Worm (Caenorhabditis elegans) whole organism, late embryonic: ENCODE data around the gene ttr-9.

Experiments used
- C38D4.7 ChIP-seq: fragments of 200-800 bp; sonication (Bioruptor generic); optimal IDR thresholded peaks from 2 replicates; lab custom pipeline; 2018; ENCODE audit warnings: mild to moderate bottlenecking, missing genetic modification characterization, moderate library complexity, missing compliant biosample characterization
- K02D7.2 ChIP-seq: sonication (generic microtip); optimal IDR thresholded peaks from 2 replicates; lab custom pipeline; 2017; ENCODE audit warnings: mild to moderate bottlenecking, missing genetic modification characterization, missing compliant biosample characterization
- T23F11.4 ChIP-seq: fragments of 200-800 bp; sonication (Bioruptor generic); optimal IDR thresholded peaks from 2 replicates; lab custom pipeline; 2018; ENCODE audit warnings: mild to moderate bottlenecking, missing genetic modification characterization, missing compliant biosample characterization
- Y22D7AL.16 ChIP-seq: sonication (generic microtip); optimal IDR thresholded peaks from 2 replicates; lab custom pipeline; 2016; ENCODE audit warnings: missing genetic modification characterization, missing compliant biosample characterization
- ama-1 ChIP-seq: fragments of 150-350 bp; optimal IDR thresholded peaks from 2 replicates; lab custom pipeline; 2014
- ceh-18 ChIP-seq: sonication (generic microtip); optimal IDR thresholded peaks from 2 replicates; lab custom pipeline; 2016; ENCODE audit warnings: missing genetic modification characterization, missing compliant biosample characterization
- ceh-2 ChIP-seq: sonication (generic microtip); optimal IDR thresholded peaks from 2 replicates; lab custom pipeline; 2016; ENCODE audit warnings: missing genotype, missing genetic modification characterization, missing compliant biosample characterization
- ceh-30 ChIP-seq: fragments of 150-350 bp; optimal IDR thresholded peaks from 2 replicates; lab custom pipeline; 2014; ENCODE audit warnings: missing biosample characterization, missing genetic modification characterization
- ceh-31 ChIP-seq: sonication (generic microtip); optimal IDR thresholded peaks from 2 replicates; lab custom pipeline; 2016; ENCODE audit warnings: missing genetic modification characterization, missing compliant biosample characterization
- ceh-45 ChIP-seq: fragments of 200-800 bp; sonication (Bioruptor generic); IDR thresholded peaks from 2 replicates; pipeline ENCODE4 v1.3.6; 2022; ENCODE audit warnings: missing genetic modification reagents, missing genetic modification characterization, missing compliant biosample characterization
- ceh-48 ChIP-seq: sonication (generic microtip); optimal IDR thresholded peaks from 2 replicates; lab custom pipeline; 2016; ENCODE audit warnings: missing genetic modification characterization, inconsistent platforms, missing compliant biosample characterization
- dmd-4 ChIP-seq: sonication (generic microtip); optimal IDR thresholded peaks from 2 replicates; lab custom pipeline; 2016; ENCODE audit warnings: borderline replicate concordance, missing genetic modification characterization, missing compliant biosample characterization
- elt-2 ChIP-seq: sonication (generic microtip); optimal IDR thresholded peaks from 2 replicates; lab custom pipeline; 2016; ENCODE audit warnings: missing genetic modification reagents, missing genetic modification characterization, missing compliant biosample characterization
- elt-4 ChIP-seq: sonication (generic microtip); optimal IDR thresholded peaks from 2 replicates; lab custom pipeline; 2016; ENCODE audit warnings: missing genetic modification characterization, missing compliant biosample characterization
- ets-4 ChIP-seq: sonication (generic microtip); optimal IDR thresholded peaks from 2 replicates; lab custom pipeline; 2016; ENCODE audit warnings: missing genetic modification characterization, missing compliant biosample characterization
- eyg-1 ChIP-seq: sonication (generic microtip); optimal IDR thresholded peaks from 2 replicates; lab custom pipeline; 2016; ENCODE audit warnings: missing genotype, missing genetic modification characterization, missing compliant biosample characterization
- fax-1 ChIP-seq: sonication (generic microtip); optimal IDR thresholded peaks from 2 replicates; lab custom pipeline; 2016; ENCODE audit warnings: missing genotype, missing genetic modification characterization, missing compliant biosample characterization
- fkh-10 ChIP-seq: fragments of 150-350 bp; optimal IDR thresholded peaks from 2 replicates; lab custom pipeline; 2014; ENCODE audit warnings: missing biosample characterization, missing genetic modification reagents, missing genetic modification characterization
- fkh-6 ChIP-seq: sonication (generic microtip); optimal IDR thresholded peaks from 2 replicates; lab custom pipeline; 2016; ENCODE audit warnings: missing genetic modification characterization, missing compliant biosample characterization
- gmeb-2 ChIP-seq: sonication (generic microtip); optimal IDR thresholded peaks from 2 replicates; lab custom pipeline; 2016; ENCODE audit warnings: missing genetic modification characterization, inconsistent platforms, missing compliant biosample characterization
- hlh-13 ChIP-seq: fragments of 200-800 bp; sonication (Bioruptor generic); optimal IDR thresholded peaks from 2 replicates; lab custom pipeline; 2018; ENCODE audit warnings: mild to moderate bottlenecking, missing genetic modification characterization, missing compliant biosample characterization
- hlh-15 ChIP-seq: sonication (generic microtip); optimal IDR thresholded peaks from 2 replicates; lab custom pipeline; 2016; ENCODE audit warnings: missing genetic modification characterization, missing compliant biosample characterization
- hlh-6 ChIP-seq: sonication (generic microtip); optimal IDR thresholded peaks from 2 replicates; lab custom pipeline; 2016; ENCODE audit warnings: missing genotype, missing genetic modification characterization, missing compliant biosample characterization
- hlh-8 ChIP-seq: sonication (generic microtip); optimal IDR thresholded peaks from 2 replicates; lab custom pipeline; 2016; ENCODE audit warnings: missing genotype, missing genetic modification characterization, missing compliant biosample characterization
- lim-6 ChIP-seq: sonication (generic microtip); optimal IDR thresholded peaks from 2 replicates; lab custom pipeline; 2016; ENCODE audit warnings: missing genetic modification characterization, missing compliant biosample characterization
- nhr-11 ChIP-seq: fragments of 150-350 bp; optimal IDR thresholded peaks from 2 replicates; lab custom pipeline; 2014; ENCODE audit warnings: missing biosample characterization, missing genetic modification characterization
- npax-4 ChIP-seq: sonication (generic microtip); optimal IDR thresholded peaks from 2 replicates; lab custom pipeline; 2016; ENCODE audit warnings: missing genetic modification characterization, missing compliant biosample characterization
- odd-2 ChIP-seq: sonication (generic microtip); optimal IDR thresholded peaks from 2 replicates; lab custom pipeline; 2017; ENCODE audit warnings: antibody characterized with exemption, mild to moderate bottlenecking, missing genetic modification characterization, missing compliant biosample characterization
- pag-3 ChIP-seq: sonication (generic microtip); optimal IDR thresholded peaks from 2 replicates; lab custom pipeline; 2016; ENCODE audit warnings: missing compliant biosample characterization, missing genetic modification characterization, borderline replicate concordance
- pha-2 ChIP-seq: sonication (generic microtip); optimal IDR thresholded peaks from 2 replicates; lab custom pipeline; 2017; ENCODE audit warnings: mild to moderate bottlenecking, missing genetic modification characterization, missing compliant biosample characterization
- pha-4 ChIP-seq: fragments of 150-350 bp; optimal IDR thresholded peaks from 2 replicates; lab custom pipeline; 2018; ENCODE audit warnings: missing biosample characterization, missing genetic modification reagents, missing genetic modification characterization
- ref-2 ChIP-seq: sonication (generic microtip); optimal IDR thresholded peaks from 2 replicates; lab custom pipeline; 2016; ENCODE audit warnings: missing genetic modification characterization, missing compliant biosample characterization
- rnt-1 ChIP-seq: sonication (generic microtip); optimal IDR thresholded peaks from 2 replicates; lab custom pipeline; 2016; ENCODE audit warnings: missing genetic modification characterization, missing compliant biosample characterization
- syd-9 ChIP-seq: sonication (generic microtip); optimal IDR thresholded peaks from 2 replicates; lab custom pipeline; 2016; ENCODE audit warnings: mild to moderate bottlenecking, missing genetic modification characterization, moderate library complexity, missing compliant biosample characterization
- tbx-2 ChIP-seq: sonication (generic microtip); optimal IDR thresholded peaks from 2 replicates; lab custom pipeline; 2016; ENCODE audit warnings: missing genetic modification characterization, missing compliant biosample characterization
- unc-55 ChIP-seq: sonication (generic microtip); optimal IDR thresholded peaks from 2 replicates; lab custom pipeline; 2017; ENCODE audit warnings: missing biosample characterization, missing genetic modification reagents, missing genetic modification characterization
- zip-5 ChIP-seq: sonication (generic microtip); optimal IDR thresholded peaks from 2 replicates; lab custom pipeline; 2016; ENCODE audit warnings: missing genetic modification characterization, missing compliant biosample characterization

ttr-9 gene

DNA sequence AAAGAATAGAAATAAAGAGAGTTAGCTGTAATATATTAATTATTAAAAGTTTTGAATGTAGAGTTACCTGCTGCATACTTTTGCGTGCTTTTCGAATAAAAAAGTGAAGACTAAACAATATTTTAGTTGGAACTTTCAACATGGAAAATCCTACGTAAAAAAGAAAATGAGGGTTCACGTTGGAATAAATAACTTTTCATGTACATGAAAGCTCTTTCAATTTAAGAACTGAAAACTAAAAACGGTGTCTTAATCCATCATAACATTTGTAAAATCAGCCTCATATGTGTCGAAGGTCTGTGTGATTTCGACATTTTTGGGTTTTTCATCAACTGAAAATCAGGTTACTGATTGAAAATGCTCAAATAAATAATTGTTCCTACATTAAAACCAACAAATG, at the start of gene ttr-9:
ttr-9 (minus strand) TSS at position 101 of the 400 bp plus-strand sequence.
- TF ChIP-seq hlh-13 (GFP tag; lab: Kevin White, UChicago) (no peak), pag-3 (no peak), pha-2 (tag; lab: Kevin White, UChicago) (no peak)

DNA sequence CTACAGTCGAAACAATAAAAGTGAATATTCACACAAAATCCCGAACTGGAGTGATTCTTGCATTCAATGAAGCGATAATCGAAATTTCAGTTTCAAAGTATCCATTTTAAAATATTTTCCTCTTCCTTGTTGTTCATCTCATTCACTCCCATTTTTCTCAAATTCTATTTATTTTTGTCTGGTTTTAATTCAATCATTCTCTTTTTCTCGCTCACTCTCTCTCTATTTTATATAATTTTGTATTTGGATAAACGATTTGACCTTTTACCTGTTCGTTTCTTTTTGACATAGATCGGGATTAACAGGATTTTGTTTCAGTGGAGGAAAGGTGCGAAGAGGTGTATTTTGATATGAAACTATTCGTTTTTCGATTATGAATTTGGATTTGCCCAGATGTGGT, 39.8 kb upstream of the ttr-9 start, which contains the start of gene T05A1.5:
T05A1.5 (plus strand) TSS at position 301 of the 400 bp plus-strand sequence.
- TF ChIP-seq hlh-15 (tag; lab: Kevin White, UChicago): no peak
- TF ChIP-seq dmd-4: no peak
- no peak for TF ChIP-seq C38D4.7 (GFP tag; lab: Kevin White, UChicago)
- TF ChIP-seq gmeb-2 (tag; lab: Kevin White, UChicago): no peak
- no peak for TF ChIP-seq fkh-10
- no peak for TF ChIP-seq tbx-2 (tag; lab: Kevin White, UChicago)

ce11 chrIV:9540342-9540856, 34.2 kb upstream of the ttr-9 start, which contains the start of gene fbl-1:
Gene fbl-1, plus strand, starts transcription at chrIV:9540806.
- no peak for TF ChIP-seq ceh-30 (tag; lab: Kevin White, UChicago)
- TF ChIP-seq elt-4 (tag; lab: Kevin White, UChicago): no peak
- no peak for TF ChIP-seq ceh-2 (tag; lab: Kevin White, UChicago)
- TF ChIP-seq rnt-1 (tag; lab: Kevin White, UChicago): no peak
- TF ChIP-seq syd-9: no peak
- no peak for TF ChIP-seq T23F11.4
- TF ChIP-seq zip-5: no peak
- no peak for TF ChIP-seq hlh-6 (tag; lab: Kevin White, UChicago)
- TF ChIP-seq ref-2 (tag; lab: Kevin White, UChicago): no peak
- no peak for TF ChIP-seq npax-4 (tag; lab: Kevin White, UChicago)
- no peak for TF ChIP-seq odd-2 (tag; lab: Kevin White, UChicago)
- TF ChIP-seq eyg-1 (tag; lab: Kevin White, UChicago): no peak
- TF ChIP-seq nhr-11 (tag; lab: Kevin White, UChicago): no peak
- TF ChIP-seq Y22D7AL.16: no peak

- TF ChIP-seq unc-55 (GFP tag; lab: Kevin White, UChicago) (peak; percentile 96), ceh-18 (tag; lab: Kevin White, UChicago) (peak; percentile 66), rnt-1 (tag; lab: Kevin White, UChicago) (peak; percentile 28), ceh-31 (no peak)
Measured at ce11 chrIV:9538214-9538613, 32.1 kb upstream of the ttr-9 start.

- TF ChIP-seq pha-2 (tag; lab: Kevin White, UChicago) (no peak), nhr-11 (tag; lab: Kevin White, UChicago) (no peak), ets-4 (tag; lab: Kevin White, UChicago) (no peak), elt-2 (tag; lab: Kevin White, UChicago) (peak; percentile 2), hlh-8 (tag; lab: Kevin White, UChicago) (no peak), pha-4 (tag; lab: Kevin White, UChicago) (no peak)
Measured at ce11 chrIV:9537500-9537899, 31.3 kb upstream of the ttr-9 start.

DNA sequence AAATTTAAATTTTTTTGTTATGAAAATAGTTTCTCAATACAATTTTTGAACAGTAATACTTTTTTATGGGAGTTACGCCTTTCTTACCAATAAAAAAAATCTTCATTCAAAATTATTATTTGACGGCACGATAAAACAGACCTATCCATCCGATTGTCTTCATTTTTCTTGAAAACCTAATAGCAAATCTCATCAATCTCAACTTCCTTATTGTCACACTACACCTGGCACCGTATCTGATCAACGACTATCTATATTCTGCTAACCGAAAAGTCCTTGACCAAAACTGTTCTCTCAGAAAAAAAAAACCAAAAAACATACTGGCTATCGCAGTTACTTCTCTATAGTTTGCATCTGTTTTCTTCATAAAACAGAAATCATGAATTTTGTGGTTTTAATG, 30.0 kb upstream of the ttr-9 start:
- TF ChIP-seq dmd-4: no peak
- no peak for TF ChIP-seq ceh-18 (tag; lab: Kevin White, UChicago)
- no peak for TF ChIP-seq ceh-45 (GFP tag; lab: Robert Waterston, UW)
- no peak for TF ChIP-seq fax-1
- TF ChIP-seq hlh-8 (tag; lab: Kevin White, UChicago): no peak
- TF ChIP-seq ama-1 (lab: Kevin White, UChicago): no peak
- no peak for TF ChIP-seq ceh-30 (tag; lab: Kevin White, UChicago)
- no peak for TF ChIP-seq K02D7.2
- no peak for TF ChIP-seq Y22D7AL.16
- TF ChIP-seq ceh-48 (tag; lab: Kevin White, UChicago): no peak
- TF ChIP-seq zip-5: no peak
- no peak for TF ChIP-seq pha-4 (tag; lab: Kevin White, UChicago)
- no peak for TF ChIP-seq fkh-6 (tag; lab: Kevin White, UChicago)
- TF ChIP-seq gmeb-2 (tag; lab: Kevin White, UChicago): no peak
- TF ChIP-seq ceh-31: no peak
- TF ChIP-seq lim-6 (tag; lab: Kevin White, UChicago): no peak
- no peak for TF ChIP-seq eyg-1 (tag; lab: Kevin White, UChicago)
